Worm (Caenorhabditis elegans) whole organism, early embryonic: ENCODE data around the gene fshr-1.

ENCODE experiments used
- ets-7 ChIP-seq: sonication (generic microtip); optimal IDR thresholded peaks from 2 replicates; lab custom pipeline; 2016; ENCODE audit warnings: missing genotype, missing genetic modification characterization, missing compliant biosample characterization
- flt-1 ChIP-seq: fragments of 200-800 bp; sonication (Bioruptor generic); IDR thresholded peaks from 2 replicates; pipeline ENCODE4 v1.3.6; 2022; ENCODE audit warnings: missing genetic modification characterization, missing compliant biosample characterization
- hmg-4 ChIP-seq: fragments of 200-800 bp; sonication (Bioruptor generic); optimal IDR thresholded peaks from 2 replicates; lab custom pipeline; 2018; ENCODE audit warnings: mild to moderate bottlenecking, missing genetic modification characterization, missing compliant biosample characterization
- scrt-1 ChIP-seq: fragments of 200-800 bp; sonication (Bioruptor generic); IDR thresholded peaks from 2 replicates; pipeline ENCODE4 v1.3.6; 2022; ENCODE audit warnings: missing genetic modification characterization, missing compliant biosample characterization
- tra-4 ChIP-seq: sonication (generic microtip); optimal IDR thresholded peaks from 2 replicates; lab custom pipeline; 2017; ENCODE audit warnings: missing genetic modification characterization, missing compliant biosample characterization

ce11 chrV:9922481-9922880, 32.8 kb downstream of the fshr-1 start, which contains the start of gene C50H2.7:
- no peak for TF ChIP-seq ets-7 (tag; lab: Kevin White, UChicago)
- TF ChIP-seq tra-4 (tag; lab: Kevin White, UChicago): no peak
- TF ChIP-seq hmg-4: no peak
- TF ChIP-seq flt-1: no peak
- TF ChIP-seq scrt-1 (GFP tag; lab: Robert Waterston, UW): no peak
